Worm (Caenorhabditis elegans): Measurements from ENCODE around the gene idpp-3.

Gene idpp-3

ce11 chrX:14973085-14973484 lies 11.7 kb upstream of the idpp-3 start:
- TF ChIP-seq nhr-11 (tag; optimal IDR thresholded peaks at IDR 0.05) (no peak), mdl-1 (tag; optimal IDR thresholded peaks at IDR 0.05) (no peak), nhr-237 (tag; optimal IDR thresholded peaks at IDR 0.05) (no peak)

DNA sequence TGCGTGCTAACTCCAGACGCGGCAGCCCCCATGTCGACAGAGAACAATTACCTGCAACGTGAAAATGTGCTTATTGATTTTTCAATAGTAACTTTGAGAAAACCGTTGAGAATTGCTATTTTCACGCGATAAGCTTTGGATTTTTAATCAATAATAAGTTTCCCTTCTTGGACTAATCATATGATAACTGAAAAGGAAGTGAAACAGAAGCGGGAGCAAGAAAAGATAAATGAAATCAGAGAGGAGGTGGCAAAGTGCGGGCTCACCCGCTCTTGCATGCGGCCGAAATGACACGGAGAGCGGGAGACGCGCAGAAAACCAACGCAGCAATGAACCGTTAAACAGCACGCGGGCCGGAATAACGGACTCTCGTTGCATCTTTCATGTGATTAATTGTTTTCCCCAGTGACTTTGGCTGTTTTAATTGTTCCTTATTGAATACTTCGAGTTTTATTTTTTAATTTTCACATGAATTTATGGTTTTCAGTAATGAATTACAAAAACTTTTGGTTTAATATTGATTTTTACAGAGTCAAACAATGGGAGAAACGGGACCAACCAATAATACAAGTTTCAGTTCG lies 8.9 kb upstream of the idpp-3 start, which contains the start of the genes flwr-1 and tbc-1:
TSS of gene flwr-1 (minus strand) at position 51 of the 581 bp plus-strand sequence.
TSS of gene tbc-1 (plus strand) at position 531 of the 581 bp plus-strand sequence.
- peak; percentile 66 for TF ChIP-seq nhr-129 (tag; optimal IDR thresholded peaks at IDR 0.05)
- no peak for TF ChIP-seq mdl-1 (tag; optimal IDR thresholded peaks at IDR 0.05)
- TF ChIP-seq nhr-10 (tag; optimal IDR thresholded peaks at IDR 0.05), result no peak
- no peak for TF ChIP-seq dmd-4 (tag; optimal IDR thresholded peaks at IDR 0.05)
- TF ChIP-seq nhr-21 (tag; optimal IDR thresholded peaks at IDR 0.05), result no peak
- TF ChIP-seq zag-1 (tag; optimal IDR thresholded peaks at IDR 0.05), result no peak
- no peak for TF ChIP-seq ama-1 (optimal IDR thresholded peaks at IDR 0.05)
- no peak for TF ChIP-seq nhr-23 (tag; optimal IDR thresholded peaks at IDR 0.05)
- TF ChIP-seq gmeb-1 (tag; optimal IDR thresholded peaks at IDR 0.05), result no peak
- TF ChIP-seq ztf-11 (tag; optimal IDR thresholded peaks at IDR 0.05), result no peak
- no peak for TF ChIP-seq lin-39 (tag; optimal IDR thresholded peaks at IDR 0.05)
- TF ChIP-seq nhr-12 (tag; optimal IDR thresholded peaks at IDR 0.05), result no peak
- TF ChIP-seq lsy-2 (tag; optimal IDR thresholded peaks at IDR 0.05), result peak in 1 of 2 experiments; percentile 35
- TF ChIP-seq nhr-77 (tag; optimal IDR thresholded peaks at IDR 0.05), result no peak
- TF ChIP-seq unc-39 (tag; optimal IDR thresholded peaks at IDR 0.05), result no peak
- no peak for TF ChIP-seq nhr-6 (tag; optimal IDR thresholded peaks at IDR 0.05)
- no peak for TF ChIP-seq R02D3.7 (tag; optimal IDR thresholded peaks at IDR 0.05)
- TF ChIP-seq C34F6.9 (tag; optimal IDR thresholded peaks at IDR 0.05), result peak; percentile 60
- peak; percentile 65 for TF ChIP-seq unc-55 (GFP tag; optimal IDR thresholded peaks at IDR 0.05)
- TF ChIP-seq unc-62 (GFP tag; optimal IDR thresholded peaks at IDR 0.05), result no peak
- TF ChIP-seq aly-2 (tag; optimal IDR thresholded peaks at IDR 0.05), result no peak
- no peak for TF ChIP-seq nhr-237 (tag; optimal IDR thresholded peaks at IDR 0.05)
- TF ChIP-seq peb-1 (tag; optimal IDR thresholded peaks at IDR 0.05), result no peak
- no peak for TF ChIP-seq nhr-11 (tag; optimal IDR thresholded peaks at IDR 0.05)
- no peak for TF ChIP-seq sma-3 (GFP tag; optimal IDR thresholded peaks at IDR 0.05)
- no peak for TF ChIP-seq ztf-4 (tag; optimal IDR thresholded peaks at IDR 0.05)
- TF ChIP-seq snpc-4 (tag; optimal IDR thresholded peaks at IDR 0.05), result no peak
- no peak for TF ChIP-seq mbf-1 (tag; optimal IDR thresholded peaks at IDR 0.05)
- TF ChIP-seq Y55F3AM.14 (GFP tag; optimal IDR thresholded peaks at IDR 0.05), result no peak
- TF ChIP-seq mab-5 (tag; optimal IDR thresholded peaks at IDR 0.05), result peak; percentile 5
- TF ChIP-seq egl-27 (tag; optimal IDR thresholded peaks at IDR 0.05), result no peak
- peak; percentile 14 for TF ChIP-seq lin-13 (GFP tag; optimal IDR thresholded peaks at IDR 0.05)
- no peak for TF ChIP-seq ceh-82 (tag; optimal IDR thresholded peaks at IDR 0.05)
- TF ChIP-seq elt-3 (tag; optimal IDR thresholded peaks at IDR 0.05), result no peak
- TF ChIP-seq sem-4 (tag; optimal IDR thresholded peaks at IDR 0.05), result no peak
- no peak for TF ChIP-seq alr-1 (tag; optimal IDR thresholded peaks at IDR 0.05)
- TF ChIP-seq F13H6.1 (tag; optimal IDR thresholded peaks at IDR 0.05), result no peak
- TF ChIP-seq lin-11 (tag; optimal IDR thresholded peaks at IDR 0.05), result peak; percentile 12
- no peak for TF ChIP-seq elt-1 (tag; optimal IDR thresholded peaks at IDR 0.05)
- no peak for TF ChIP-seq blmp-1 (tag; optimal IDR thresholded peaks at IDR 0.05; ENCODE audit: insufficient read depth)
- no peak for TF ChIP-seq ZK546.5 (tag; optimal IDR thresholded peaks at IDR 0.05)
- TF ChIP-seq fos-1 (tag; optimal IDR thresholded peaks at IDR 0.05), result peak; percentile 20
- no peak for TF ChIP-seq nhr-25 (tag; optimal IDR thresholded peaks at IDR 0.05)
- no peak for TF ChIP-seq ceh-16 (tag; optimal IDR thresholded peaks at IDR 0.05)
- peak; percentile 11 for TF ChIP-seq crh-2 (tag; optimal IDR thresholded peaks at IDR 0.05)
- TF ChIP-seq sma-9 (GFP tag; optimal IDR thresholded peaks at IDR 0.05), result peak; percentile 17
- TF ChIP-seq sma-9 (tag; optimal IDR thresholded peaks at IDR 0.05), result no peak
- no peak for TF ChIP-seq ztf-1 (GFP tag; conservative IDR thresholded peaks at IDR 0.05)
- TF ChIP-seq skn-1 (tag; optimal IDR thresholded peaks at IDR 0.05), result no peak
